Worm (Caenorhabditis elegans): Measurements from ENCODE around the gene prk-1.

DNA sequence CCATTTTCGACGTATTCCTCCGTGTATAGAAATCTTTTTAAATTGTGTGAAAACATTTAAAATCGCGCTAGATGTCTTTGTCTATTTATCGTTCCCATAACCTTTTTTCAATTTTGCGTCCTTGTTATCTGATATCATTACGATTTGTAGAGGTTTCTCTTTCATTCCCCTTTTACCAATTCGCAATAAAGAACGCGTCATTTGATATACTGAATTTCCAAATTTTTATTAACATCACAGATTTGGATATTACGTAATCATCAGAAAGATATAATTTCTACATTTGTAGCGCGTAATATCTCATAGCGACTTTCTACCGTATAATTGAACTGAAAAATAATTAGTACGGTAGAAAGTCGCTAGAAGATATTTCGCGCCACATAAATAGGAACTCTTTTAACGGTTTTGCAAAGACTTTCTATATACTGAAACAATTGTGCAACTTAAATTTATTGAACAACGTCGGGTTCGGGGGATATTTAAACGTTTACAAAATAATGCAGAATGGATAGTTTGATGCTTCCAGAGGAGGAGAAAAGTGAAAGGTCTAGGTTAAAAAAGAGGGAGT, 31.2 kb upstream of the prk-1 start:
- TF ChIP-seq nfya-1 (tag; optimal IDR thresholded peaks at IDR 0.05) (no peak), sox-2 (GFP tag; IDR thresholded peaks at IDR 0.05) (no peak)

Measured in whole organism, late embryonic.